Worm (Caenorhabditis elegans) whole organism, L4 larva: Measurements from ENCODE around the gene Y66D12A.3.
A peak's percentile ranks its signal among the peaks of the same experiment; 100 is the strongest.

ENCODE experiments used
- D1046.2 ChIP-seq: fragments of 200-800 bp; sonication (Bioruptor generic); IDR thresholded peaks from 2 replicates; pipeline ENCODE4 v1.3.6; 2022; ENCODE audit warnings: missing genetic modification characterization, missing compliant biosample characterization
- T26A8.4 ChIP-seq: fragments of 200-800 bp; sonication (Bioruptor generic); IDR thresholded peaks from 2 replicates; pipeline ENCODE4 v1.3.6; 2022; ENCODE audit warnings: missing genetic modification characterization, missing compliant biosample characterization
- aly-2 ChIP-seq: sonication (generic microtip); optimal IDR thresholded peaks from 2 replicates; lab custom pipeline; 2018; ENCODE audit warnings: missing biosample characterization, missing genetic modification characterization
- ceh-28 ChIP-seq: fragments of 150-350 bp; optimal IDR thresholded peaks from 2 replicates; lab custom pipeline; 2014; ENCODE audit warnings: missing biosample characterization, missing genetic modification reagents, missing genetic modification characterization
- fos-1 ChIP-seq: fragments of 150-350 bp; optimal IDR thresholded peaks from 2 replicates; lab custom pipeline; 2014; ENCODE audit warnings: missing biosample characterization, missing genetic modification characterization
- jun-1 ChIP-seq: fragments of 150-350 bp; optimal IDR thresholded peaks from 2 replicates; lab custom pipeline; 2014; ENCODE audit warnings: missing biosample characterization, missing genetic modification reagents, missing genetic modification characterization
- lsy-2 ChIP-seq, 2 experiments: fragments of 150-350 bp in 1 of 2; sonication (generic microtip) in 1 of 2; optimal IDR thresholded peaks; 2 replicates each; lab custom pipeline; 2014 to 2017; ENCODE audit warnings: missing biosample characterization in 2 of 2, missing genetic modification characterization in 2 of 2
- nhr-25 ChIP-seq: sonication (generic microtip); optimal IDR thresholded peaks from 2 replicates; lab custom pipeline; 2017; ENCODE audit warnings: missing genetic modification characterization, mild to moderate bottlenecking, missing compliant biosample characterization, antibody characterized with exemption, moderate library complexity, borderline replicate concordance; ENCODE audit not compliant: insufficient read depth
- snpc-4 ChIP-seq: fragments of 150-350 bp; optimal IDR thresholded peaks from 2 replicates; lab custom pipeline; 2014; ENCODE audit warnings: missing biosample characterization, missing genetic modification characterization
- ztf-11 ChIP-seq: fragments of 150-350 bp; optimal IDR thresholded peaks from 2 replicates; lab custom pipeline; 2014; ENCODE audit warnings: missing biosample characterization, missing genetic modification characterization

DNA sequence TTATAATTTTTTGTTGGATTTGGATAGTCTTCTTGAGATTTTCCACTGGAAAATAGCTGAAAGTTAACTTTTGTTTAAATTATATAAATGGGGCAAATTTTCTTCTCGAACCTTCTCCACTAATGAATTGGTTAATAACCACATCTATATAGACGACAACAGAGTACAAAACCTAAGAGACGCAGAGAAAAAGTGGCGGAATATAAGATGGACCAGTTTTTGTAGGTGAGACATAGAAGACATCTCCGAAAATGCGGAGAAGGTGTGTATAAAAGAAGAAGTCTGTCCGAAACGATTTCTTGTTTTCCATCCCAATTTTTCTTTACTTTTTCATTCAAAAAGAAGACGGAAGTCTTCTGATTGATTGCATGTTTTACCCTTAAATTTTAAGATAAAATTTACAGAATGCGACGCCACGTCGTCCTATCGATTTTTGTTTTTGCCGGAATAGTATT, 35.9 kb downstream of the Y66D12A.3 start, which contains the start of gene gly-8:
- TF ChIP-seq D1046.2 (GFP tag; lab: Robert Waterston, UW) (no peak), T26A8.4 (GFP tag; lab: Robert Waterston, UW) (no peak), ceh-28 (tag; lab: Kevin White, UChicago) (no peak), fos-1 (tag; lab: Kevin White, UChicago) (no peak), jun-1 (no peak), ztf-11 (tag; lab: Kevin White, UChicago) (no peak), snpc-4 (tag; lab: Kevin White, UChicago) (no peak), lsy-2 (tag; optimal IDR thresholded peaks at IDR 0.05; lab: Kevin White, UChicago) (peak in 1 of 2 experiments; percentile 43), aly-2 (no peak), nhr-25 (tag; lab: Kevin White, UChicago) (no peak)
